Worm (Caenorhabditis elegans) whole organism, L3 larva: ENCODE data around the gene clec-217.

Experiments
- R02D3.7 ChIP-seq: fragments of 150-350 bp; optimal IDR thresholded peaks from 2 replicates; lab custom pipeline; 2014; ENCODE audit warnings: missing biosample characterization, missing genetic modification characterization
- ZK546.5 ChIP-seq: sonication (generic microtip); optimal IDR thresholded peaks from 2 replicates; lab custom pipeline; 2017; ENCODE audit warnings: missing biosample characterization, missing genetic modification characterization
- ceh-28 ChIP-seq: fragments of 150-350 bp; optimal IDR thresholded peaks from 2 replicates; lab custom pipeline; 2014; ENCODE audit warnings: missing biosample characterization, missing genetic modification reagents, missing genetic modification characterization
- ceh-82 ChIP-seq: fragments of 150-350 bp; optimal IDR thresholded peaks from 2 replicates; lab custom pipeline; 2014; ENCODE audit warnings: missing biosample characterization, missing genetic modification characterization
- ceh-9 ChIP-seq: sonication (generic microtip); optimal IDR thresholded peaks from 2 replicates; lab custom pipeline; 2018; ENCODE audit warnings: missing biosample characterization, missing genetic modification characterization
- daf-12 ChIP-seq: fragments of 150-350 bp; optimal IDR thresholded peaks from 2 replicates; lab custom pipeline; 2014; ENCODE audit warnings: missing biosample characterization, missing genetic modification reagents, missing genetic modification characterization
- egl-27 ChIP-seq: sonication (generic microtip); optimal IDR thresholded peaks from 4 replicates; lab custom pipeline; 2017; ENCODE audit warnings: missing biosample characterization, missing genetic modification reagents, missing genetic modification characterization
- egl-5 ChIP-seq: fragments of 150-350 bp; optimal IDR thresholded peaks from 2 replicates; lab custom pipeline; 2017; ENCODE audit warnings: missing biosample characterization, missing genetic modification reagents, missing genetic modification characterization, inconsistent platforms
- elt-2 ChIP-seq: sonication (generic microtip); optimal IDR thresholded peaks from 2 replicates; lab custom pipeline; 2016; ENCODE audit warnings: missing genetic modification reagents, mild to moderate bottlenecking, missing genetic modification characterization, missing compliant biosample characterization
- fkh-10 ChIP-seq: sonication (generic microtip); optimal IDR thresholded peaks from 2 replicates; lab custom pipeline; 2017; ENCODE audit warnings: missing biosample characterization, missing genetic modification reagents, missing genetic modification characterization
- fos-1 ChIP-seq: fragments of 150-350 bp; optimal IDR thresholded peaks from 2 replicates; lab custom pipeline; 2014; ENCODE audit warnings: missing biosample characterization, missing genetic modification characterization
- hmg-11 ChIP-seq: sonication (generic microtip); optimal IDR thresholded peaks from 2 replicates; lab custom pipeline; 2016; ENCODE audit warnings: missing genetic modification characterization, missing compliant biosample characterization
- jun-1 ChIP-seq: fragments of 150-350 bp; optimal IDR thresholded peaks from 2 replicates; lab custom pipeline; 2014; ENCODE audit warnings: missing biosample characterization, missing genetic modification reagents, missing genetic modification characterization
- lin-15B ChIP-seq: fragments of 150-350 bp; optimal IDR thresholded peaks from 2 replicates; lab custom pipeline; 2014; ENCODE audit warnings: missing biosample characterization, missing genetic modification characterization
- lin-39 ChIP-seq: fragments of 150-350 bp; optimal IDR thresholded peaks from 2 replicates; lab custom pipeline; 2018; ENCODE audit warnings: missing biosample characterization, missing genetic modification reagents, missing genetic modification characterization
- lsy-12 ChIP-seq: sonication (generic microtip); optimal IDR thresholded peaks from 2 replicates; lab custom pipeline; 2016; ENCODE audit warnings: mild to moderate bottlenecking, missing genetic modification characterization, missing compliant biosample characterization
- mdl-1 ChIP-seq: fragments of 150-350 bp; optimal IDR thresholded peaks from 2 replicates; lab custom pipeline; 2014; ENCODE audit warnings: missing biosample characterization, missing genetic modification characterization
- nfya-1 ChIP-seq: sonication (generic microtip); optimal IDR thresholded peaks from 2 replicates; lab custom pipeline; 2017; ENCODE audit warnings: missing genetic modification characterization, mild to moderate bottlenecking, missing compliant biosample characterization, antibody characterized with exemption, moderate library complexity; ENCODE audit not compliant: insufficient read depth
- nhr-12 ChIP-seq: fragments of 150-350 bp; optimal IDR thresholded peaks from 2 replicates; lab custom pipeline; 2014; ENCODE audit warnings: missing biosample characterization, missing genetic modification characterization
- nhr-237 ChIP-seq: fragments of 150-350 bp; optimal IDR thresholded peaks from 2 replicates; lab custom pipeline; 2014; ENCODE audit warnings: missing biosample characterization, missing genetic modification characterization
- nhr-25 ChIP-seq: sonication (generic microtip); optimal IDR thresholded peaks from 2 replicates; lab custom pipeline; 2017; ENCODE audit warnings: missing biosample characterization, missing genetic modification characterization
- nhr-76 ChIP-seq: fragments of 150-350 bp; sonication (generic microtip); optimal IDR thresholded peaks from 5 replicates; lab custom pipeline; 2014; ENCODE audit warnings: missing biosample characterization, missing genetic modification characterization
- pha-4 ChIP-seq: fragments of 150-350 bp; optimal IDR thresholded peaks from 2 replicates; lab custom pipeline; 2014; ENCODE audit warnings: missing biosample characterization, missing genetic modification reagents, missing genetic modification characterization
- pqm-1 ChIP-seq: fragments of 150-350 bp; optimal IDR thresholded peaks from 2 replicates; lab custom pipeline; 2017; ENCODE audit warnings: missing biosample characterization, missing genetic modification characterization, inconsistent platforms
- sea-2 ChIP-seq: fragments of 150-350 bp; sonication (generic microtip); optimal IDR thresholded peaks from 4 replicates; lab custom pipeline; 2014; ENCODE audit warnings: missing biosample characterization, missing genetic modification reagents, missing genetic modification characterization
- snpc-4 ChIP-seq: fragments of 150-350 bp; optimal IDR thresholded peaks from 2 replicates; lab custom pipeline; 2014; ENCODE audit warnings: missing biosample characterization, missing genetic modification characterization
- tbx-2 ChIP-seq: sonication (generic microtip); optimal IDR thresholded peaks from 2 replicates; lab custom pipeline; 2016; ENCODE audit warnings: mild to moderate bottlenecking, missing genetic modification characterization, missing compliant biosample characterization
- unc-39 ChIP-seq: sonication (generic microtip); optimal IDR thresholded peaks from 4 replicates; lab custom pipeline; 2017; ENCODE audit warnings: missing biosample characterization, missing genetic modification characterization
- ztf-11 ChIP-seq: fragments of 150-350 bp; optimal IDR thresholded peaks from 2 replicates; lab custom pipeline; 2014; ENCODE audit warnings: missing biosample characterization, missing genetic modification characterization
- ztf-4 ChIP-seq: fragments of 150-350 bp; optimal IDR thresholded peaks from 2 replicates; lab custom pipeline; 2014; ENCODE audit warnings: missing biosample characterization, missing genetic modification characterization

Gene clec-217

DNA sequence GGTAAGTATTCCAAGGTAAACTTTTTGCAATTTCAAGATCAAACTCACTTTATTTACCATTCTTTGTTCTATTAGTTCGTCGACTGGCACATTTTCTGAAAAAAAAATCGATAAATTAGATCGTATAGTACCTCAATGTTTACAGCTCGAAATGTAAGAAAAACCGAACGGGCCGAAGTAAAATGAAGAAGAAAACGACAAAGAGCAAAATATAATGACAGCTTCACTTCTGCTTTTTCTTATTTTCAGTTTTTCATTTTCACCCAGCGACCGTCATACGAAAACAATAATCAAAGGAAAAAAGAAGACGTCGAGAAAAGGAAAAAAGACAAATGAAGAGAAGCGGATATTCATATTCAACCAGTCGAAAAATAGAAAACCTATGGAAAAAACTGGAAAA, 10.5 kb upstream of the clec-217 start, which contains the start of gene che-7:
che-7 (minus strand) TSS at position 101 of the 400 bp plus-strand sequence.
- TF ChIP-seq lin-39 (tag; lab: Kevin White, UChicago): no peak
- peak; percentile 13 for TF ChIP-seq ceh-28 (tag; lab: Kevin White, UChicago)
- no peak for TF ChIP-seq elt-2
- TF ChIP-seq daf-12 (tag; lab: Kevin White, UChicago): no peak

DNA sequence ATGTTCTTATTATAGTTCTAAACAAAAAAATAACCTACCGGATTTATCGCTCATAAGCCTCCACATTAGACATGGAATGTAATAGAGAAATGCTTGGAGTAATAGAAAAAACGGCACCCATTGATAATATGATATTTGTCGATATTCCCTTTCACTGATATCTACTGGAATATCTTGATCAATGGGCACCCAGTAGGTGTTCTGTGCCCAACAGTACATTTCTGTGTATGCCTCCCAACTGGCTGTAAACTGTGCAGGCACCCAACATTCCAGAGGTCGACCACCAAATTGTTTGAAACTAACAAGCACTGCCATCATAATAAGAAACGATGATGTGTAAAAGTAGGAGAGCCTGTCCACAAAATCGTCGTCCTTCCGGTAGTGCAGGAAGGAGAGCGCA, 5.8 kb upstream of the clec-217 start:
- TF ChIP-seq nhr-237 (tag; lab: Kevin White, UChicago): no peak
- TF ChIP-seq R02D3.7 (tag; lab: Kevin White, UChicago): no peak
- no peak for TF ChIP-seq lsy-12 (tag; lab: Kevin White, UChicago)
- TF ChIP-seq nhr-76 (tag; lab: Kevin White, UChicago): no peak
- TF ChIP-seq, all 47 proteins: peak for 0

DNA sequence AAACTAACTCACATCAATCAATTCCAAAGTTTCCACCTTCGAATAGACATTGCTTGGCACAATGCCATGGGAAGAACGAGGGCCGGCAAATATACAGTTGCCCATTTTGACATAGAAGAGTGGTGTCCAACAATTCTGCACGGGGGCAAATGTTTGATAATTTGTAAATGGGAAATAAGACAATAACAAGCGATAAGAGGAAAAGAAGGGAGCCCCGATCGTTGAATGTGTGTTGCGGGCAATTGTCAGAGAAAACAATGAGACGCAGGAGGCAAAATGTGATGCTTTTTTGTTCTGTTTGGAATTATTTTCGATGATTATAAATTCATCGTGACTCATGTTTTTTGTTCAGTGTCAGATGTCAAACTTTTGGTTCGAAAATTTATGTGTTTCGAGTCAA, 2.4 kb downstream of the clec-217 start, which contains the start of gene pals-34:
pals-34 (minus strand) TSS at position 280 of the 400 bp plus-strand sequence.
- TF ChIP-seq elt-2 (peak; percentile 25), pqm-1 (tag; lab: Kevin White, UChicago) (peak; percentile 47), ceh-82 (tag; lab: Kevin White, UChicago) (no peak)

DNA sequence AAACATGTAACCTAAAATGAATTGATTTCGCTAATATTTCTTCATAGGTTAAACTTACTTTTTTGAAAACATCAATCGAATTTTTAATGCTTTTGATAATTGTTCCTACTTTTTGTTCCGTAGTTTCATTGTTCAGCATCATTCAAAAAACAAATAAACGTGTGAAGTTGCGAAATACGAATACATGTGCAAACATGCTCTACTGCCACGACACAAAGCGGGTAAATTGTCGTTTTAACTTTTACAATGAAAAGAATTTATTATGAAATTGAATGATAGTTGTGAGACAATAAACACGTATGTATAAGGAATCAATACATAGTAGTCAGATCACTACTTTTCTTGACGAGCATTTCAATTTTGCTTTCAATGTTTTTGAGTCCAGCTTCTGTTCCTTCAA, 3.5 kb downstream of the clec-217 start, which contains the start of gene F26D11.12:
F26D11.12 (minus strand) TSS at position 145 of the 400 bp plus-strand sequence.
- peak; percentile 6 for TF ChIP-seq pqm-1 (tag; lab: Kevin White, UChicago)
- peak; percentile 9 for TF ChIP-seq lin-15B (tag; lab: Kevin White, UChicago)
- TF ChIP-seq snpc-4 (tag; lab: Kevin White, UChicago): peak; percentile 4
- TF ChIP-seq pha-4 (tag; lab: Kevin White, UChicago): peak; percentile 76
- TF ChIP-seq hmg-11: no peak
- no peak for TF ChIP-seq nfya-1 (tag; lab: Kevin White, UChicago)
- no peak for TF ChIP-seq tbx-2 (tag; lab: Kevin White, UChicago)
- no peak for TF ChIP-seq mdl-1 (tag; lab: Kevin White, UChicago)
- TF ChIP-seq sea-2: no peak
- no peak for TF ChIP-seq ztf-4 (tag; lab: Kevin White, UChicago)
- TF ChIP-seq ceh-82 (tag; lab: Kevin White, UChicago): no peak

DNA sequence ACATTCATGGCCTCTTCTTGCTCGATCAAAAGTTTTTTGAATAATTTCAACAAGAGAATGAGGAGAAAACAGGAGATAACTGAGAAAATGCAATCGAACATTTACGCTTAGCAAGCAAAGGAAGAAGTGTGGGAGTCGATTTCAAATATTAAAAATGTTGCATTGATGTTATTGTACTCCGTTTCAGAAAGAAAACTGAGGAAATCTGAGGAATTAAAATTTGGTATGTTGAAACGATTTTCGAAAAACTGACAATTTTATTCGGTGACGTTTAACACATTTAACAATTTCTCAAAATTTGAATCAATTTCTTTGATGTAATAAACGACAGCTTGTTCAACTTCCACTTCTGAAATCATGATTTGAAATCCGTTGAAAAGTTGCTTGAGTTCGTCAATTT, 4.1 kb downstream of the clec-217 start, which contains the start of gene F26D11.13:
F26D11.13 (minus strand) TSS at position 101 of the 400 bp plus-strand sequence.
- TF ChIP-seq unc-39 (tag; lab: Kevin White, UChicago): no peak
- TF ChIP-seq sea-2: no peak
- TF ChIP-seq jun-1: no peak
- TF ChIP-seq fkh-10 (GFP tag; lab: Kevin White, UChicago): no peak
- TF ChIP-seq nfya-1 (tag; lab: Kevin White, UChicago): no peak
- no peak for TF ChIP-seq nhr-12 (tag; lab: Kevin White, UChicago)
- TF ChIP-seq hmg-11: no peak
- no peak for TF ChIP-seq ZK546.5 (tag; lab: Kevin White, UChicago)
- TF ChIP-seq, all 47 proteins: peak for 0

DNA sequence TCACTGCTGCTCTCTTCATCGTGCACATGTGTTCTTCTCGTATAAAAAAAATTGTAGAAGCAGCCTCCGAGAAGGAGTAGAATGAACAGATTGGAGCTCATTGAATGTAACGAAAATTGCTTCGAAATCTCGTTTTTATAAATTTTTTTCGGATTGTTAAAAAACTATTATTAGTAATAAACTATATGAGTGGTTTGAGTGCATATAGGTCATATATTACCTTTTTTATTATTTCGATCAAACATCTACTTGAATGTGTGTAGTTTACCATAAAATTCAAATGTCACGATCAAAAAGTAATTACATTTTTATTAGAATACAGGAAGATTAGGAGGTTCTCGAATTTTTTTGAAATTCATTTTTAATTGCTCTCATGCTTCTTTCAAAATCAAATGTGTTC, 5.8 kb downstream of the clec-217 start, which contains the start of gene clec-216:
clec-216 (minus strand) TSS at position 101 of the 400 bp plus-strand sequence.
- TF ChIP-seq ztf-11 (tag; lab: Kevin White, UChicago) (no peak), egl-27 (tag; lab: Kevin White, UChicago) (no peak), egl-5 (tag; lab: Kevin White, UChicago) (no peak), lin-15B (tag; lab: Kevin White, UChicago) (no peak), jun-1 (no peak), fos-1 (no peak), ceh-9 (tag; lab: Kevin White, UChicago) (no peak), pqm-1 (tag; lab: Kevin White, UChicago) (no peak), ceh-28 (tag; lab: Kevin White, UChicago) (no peak), nhr-25 (tag; lab: Kevin White, UChicago) (no peak), fkh-10 (GFP tag; lab: Kevin White, UChicago) (no peak)
